Fruit fly (Drosophila melanogaster): ENCODE data around the gene CG33648.

The CG33648 gene

dm6 chr2L:14546629-14547366 is 22.7 kb downstream of the CG33648 start (continued):
- TF ChIP-seq yki (optimal IDR thresholded peaks at IDR 0.05) (no peak), CG10321 (GFP tag; IDR thresholded peaks at IDR 0.05) (no peak), CG33213 (GFP tag; optimal IDR thresholded peaks at IDR 0.05) (peak; percentile 33), lab (GFP tag; optimal IDR thresholded peaks at IDR 0.05) (peak; percentile 77), CG2129 (GFP tag; IDR thresholded peaks at IDR 0.05; ENCODE audit: partially characterized antibody) (no peak), Hey (tag; optimal IDR thresholded peaks at IDR 0.05) (no peak), jing (GFP tag; optimal IDR thresholded peaks at IDR 0.05) (peak; percentile 89), nmo (GFP tag; optimal IDR thresholded peaks at IDR 0.05) (peak; percentile 96), CG7372 (GFP tag; IDR thresholded peaks at IDR 0.05) (peak; percentile 72), CG15696 (tag; optimal IDR thresholded peaks at IDR 0.05) (peak; percentile 88), kay (GFP tag; optimal IDR thresholded peaks at IDR 0.05) (peak; percentile 83), emc (GFP tag; optimal IDR thresholded peaks at IDR 0.05) (no peak), Bteb2 (GFP tag; optimal IDR thresholded peaks at IDR 0.05) (peak; percentile 70), Hr78 (GFP tag; optimal IDR thresholded peaks at IDR 0.05) (peak in 1 of 2 experiments; percentile 87), Hr51 (GFP tag; optimal IDR thresholded peaks at IDR 0.05) (peak; percentile 38 to 93), stwl (tag; optimal IDR thresholded peaks at IDR 0.05) (peak; percentile 50), crc (GFP tag; optimal IDR thresholded peaks at IDR 0.05) (peak; percentile 37), CG6813 (GFP tag; optimal IDR thresholded peaks at IDR 0.05) (peak; percentile 66), Sox102F (GFP tag; optimal IDR thresholded peaks at IDR 0.05) (peak; percentile 95), dmrt99B (tag; optimal IDR thresholded peaks at IDR 0.05) (peak; percentile 96), CG12744 (GFP tag; optimal IDR thresholded peaks at IDR 0.05) (peak; percentile 46), CG13287 (GFP tag; IDR thresholded peaks at IDR 0.05; ENCODE audit: partially characterized antibody) (no peak), dm (GFP tag; optimal IDR thresholded peaks at IDR 0.05) (peak; percentile 62), Max (GFP tag; optimal IDR thresholded peaks at IDR 0.05) (peak; percentile 77), CG4707 (GFP tag; optimal IDR thresholded peaks at IDR 0.05) (peak; percentile 77), tup (GFP tag; optimal IDR thresholded peaks at IDR 0.05) (no peak), pan (optimal IDR thresholded peaks at IDR 0.05) (no peak), pan (GFP tag; optimal IDR thresholded peaks at IDR 0.05 in 1 of 2, IDR thresholded peaks at IDR 0.05 in 1 of 2) (peak in 1 of 2 experiments; percentile 79), CG31224 (GFP tag; IDR thresholded peaks at IDR 0.05) (no peak), CG10565 (GFP tag; optimal IDR thresholded peaks at IDR 0.05) (peak; percentile 62), ap (GFP tag; IDR thresholded peaks at IDR 0.05) (peak; percentile 32; the same call in 1 of the 2 replicates), trem (tag; optimal IDR thresholded peaks at IDR 0.05) (peak; percentile 94), CG4404 (GFP tag; IDR thresholded peaks at IDR 0.05) (peak; percentile 69), slbo (GFP tag; IDR thresholded peaks at IDR 0.05) (peak; percentile 47), CG6683 (GFP tag; optimal IDR thresholded peaks at IDR 0.05) (peak; percentile 71), CG16813 (GFP tag; IDR thresholded peaks at IDR 0.05; ENCODE audit: partially characterized antibody) (no peak), Hsf (GFP tag; optimal IDR thresholded peaks at IDR 0.05) (peak; percentile 86), dpn (GFP tag; optimal IDR thresholded peaks at IDR 0.05) (peak; percentile 78 to 87), CG10274 (GFP tag; optimal IDR thresholded peaks at IDR 0.05) (peak; percentile 1), B-H1 (GFP tag; IDR thresholded peaks at IDR 0.05) (peak; percentile 71), CG15601 (tag; optimal IDR thresholded peaks at IDR 0.05) (peak; percentile 93), CHES-1-like (GFP tag; optimal IDR thresholded peaks at IDR 0.05) (peak; percentile 30), CG16815 (GFP tag; optimal IDR thresholded peaks at IDR 0.05) (peak; percentile 87), NK7.1 (GFP tag; optimal IDR thresholded peaks at IDR 0.05) (peak; percentile 55), YL-1 (GFP tag; optimal IDR thresholded peaks at IDR 0.05) (peak; percentile 33), CG10209 (GFP tag; optimal IDR thresholded peaks at IDR 0.05) (peak; percentile 89), CG17612 (GFP tag; IDR thresholded peaks at IDR 0.05) (no peak), Dfd (GFP tag; optimal IDR thresholded peaks at IDR 0.05) (no peak), tin (GFP tag; optimal IDR thresholded peaks at IDR 0.05) (peak; percentile 90)

Measured in whole organism, embryonic.